Worm (Caenorhabditis elegans) whole organism, L4 larva: ENCODE results near the gene C43C3.4.

Source experiments
- F10B5.3 ChIP-seq: sonication (generic microtip); optimal IDR thresholded peaks from 2 replicates; lab custom pipeline; 2016; ENCODE audit warnings: mild to moderate bottlenecking, missing genetic modification characterization, missing compliant biosample characterization
- R02D3.7 ChIP-seq: fragments of 150-350 bp; sonication (generic microtip); optimal IDR thresholded peaks from 3 replicates; lab custom pipeline; 2014; ENCODE audit warnings: missing biosample characterization, missing genetic modification characterization
- aha-1 ChIP-seq: fragments of 150-350 bp; peaks from one replicate; lab custom pipeline; 2014; ENCODE audit warnings: missing biosample characterization, missing genetic modification characterization
- attf-4 ChIP-seq: sonication (generic microtip); optimal IDR thresholded peaks from 3 replicates; lab custom pipeline; 2017; ENCODE audit warnings: missing biosample characterization, missing genetic modification characterization
- ceh-44 ChIP-seq: fragments of 200-800 bp; sonication (Bioruptor generic); IDR thresholded peaks from 2 replicates; pipeline ENCODE4 v1.3.6; 2022; ENCODE audit warnings: missing genetic modification reagents, missing genetic modification characterization, missing compliant biosample characterization
- ceh-62 ChIP-seq: sonication (generic microtip); optimal IDR thresholded peaks from 2 replicates; lab custom pipeline; 2017; ENCODE audit warnings: missing biosample characterization, missing genetic modification characterization
- ceh-82 ChIP-seq: sonication (generic microtip); optimal IDR thresholded peaks from 2 replicates; lab custom pipeline; 2017; ENCODE audit warnings: missing biosample characterization, missing genetic modification characterization
- cey-2 ChIP-seq: sonication (generic microtip); optimal IDR thresholded peaks from 3 replicates; lab custom pipeline; 2017; ENCODE audit warnings: missing genetic modification characterization, mild to moderate bottlenecking, missing compliant biosample characterization, antibody characterized with exemption, borderline replicate concordance; ENCODE audit not compliant: insufficient read depth
- daf-12 ChIP-seq: fragments of 150-350 bp; optimal IDR thresholded peaks from 2 replicates; lab custom pipeline; 2014; ENCODE audit warnings: missing biosample characterization, missing genetic modification reagents, missing genetic modification characterization
- daf-16 ChIP-seq, 3 experiments: sonication (generic microtip); optimal IDR thresholded peaks; 2 replicates each; lab custom pipeline; 2016 to 2017; ENCODE audit warnings: missing genetic modification characterization in 3 of 3, missing genetic modification reagents in 3 of 3, mild to moderate bottlenecking in 2 of 3, missing compliant biosample characterization in 2 of 3, missing biosample characterization in 1 of 3, moderate library complexity in 1 of 3
- dmd-6 ChIP-seq: fragments of 200-800 bp; sonication (Bioruptor generic); IDR thresholded peaks from 2 replicates; pipeline ENCODE4 v1.3.6; 2022; ENCODE audit warnings: missing genetic modification reagents, missing genetic modification characterization, missing compliant biosample characterization
- dmd-8 ChIP-seq: fragments of 200-800 bp; sonication (Bioruptor generic); IDR thresholded peaks from 2 replicates; pipeline ENCODE4 v1.3.6; 2022; ENCODE audit warnings: missing genetic modification characterization, missing compliant biosample characterization
- dpl-1 ChIP-seq: fragments of 150-350 bp; optimal IDR thresholded peaks from 2 replicates; lab custom pipeline; 2014; ENCODE audit warnings: missing biosample characterization, missing genetic modification reagents, missing genetic modification characterization
- egl-43 ChIP-seq: fragments of 200-800 bp; sonication (Bioruptor generic); IDR thresholded peaks from 2 replicates; pipeline ENCODE4 v1.3.6; 2022; ENCODE audit warnings: missing genetic modification reagents, missing genetic modification characterization, missing compliant biosample characterization
- fkh-10 ChIP-seq: fragments of 150-350 bp; optimal IDR thresholded peaks from 2 replicates; lab custom pipeline; 2014; ENCODE audit warnings: missing biosample characterization, missing genetic modification reagents, missing genetic modification characterization
- hif-1 ChIP-seq, 2 experiments: sonication (generic microtip); optimal IDR thresholded peaks; 2 replicates each; lab custom pipeline; 2016 to 2017; ENCODE audit warnings: missing compliant biosample characterization in 2 of 2, missing genetic modification characterization in 2 of 2, missing genetic modification reagents in 2 of 2, missing genotype in 2 of 2, mild to moderate bottlenecking in 1 of 2
- hlh-30 ChIP-seq: sonication (generic microtip); optimal IDR thresholded peaks from 2 replicates; lab custom pipeline; 2017; ENCODE audit warnings: antibody characterized with exemption, mild to moderate bottlenecking, missing genetic modification characterization, missing compliant biosample characterization; ENCODE audit not compliant: insufficient read depth
- lin-15B ChIP-seq: fragments of 150-350 bp; sonication (generic microtip); optimal IDR thresholded peaks from 3 replicates; lab custom pipeline; 2014; ENCODE audit warnings: missing biosample characterization, missing genetic modification characterization
- lin-29 ChIP-seq: fragments of 200-800 bp; sonication (Bioruptor generic); IDR thresholded peaks from 2 replicates; pipeline ENCODE4 v1.3.6; 2022; ENCODE audit warnings: missing genetic modification reagents, missing genetic modification characterization, missing compliant biosample characterization
- lin-39 ChIP-seq: fragments of 150-350 bp; optimal IDR thresholded peaks from 2 replicates; lab custom pipeline; 2014; ENCODE audit warnings: missing biosample characterization, missing genetic modification reagents, missing genetic modification characterization
- mdl-1 ChIP-seq, 2 experiments: fragments of 150-350 bp in 1 of 2; sonication (generic microtip) in 1 of 2; optimal IDR thresholded peaks; 2 replicates each; lab custom pipeline; 2014 to 2017; ENCODE audit warnings: missing biosample characterization in 2 of 2, missing genetic modification characterization in 2 of 2
- mxl-2 ChIP-seq: fragments of 200-800 bp; sonication (Bioruptor generic); conservative IDR thresholded peaks from 2 replicates; pipeline ENCODE4 v1.3.6; 2022; ENCODE audit warnings: missing genetic modification reagents, missing genetic modification characterization, missing compliant biosample characterization
- nhr-11 ChIP-seq: fragments of 150-350 bp; optimal IDR thresholded peaks from 2 replicates; lab custom pipeline; 2014; ENCODE audit warnings: missing biosample characterization, missing genetic modification characterization
- nhr-111 ChIP-seq: fragments of 200-800 bp; sonication (Bioruptor generic); optimal IDR thresholded peaks from 2 replicates; lab custom pipeline; 2018; ENCODE audit warnings: mild to moderate bottlenecking, missing genetic modification characterization, missing compliant biosample characterization
- nhr-237 ChIP-seq: sonication (generic microtip); optimal IDR thresholded peaks from 2 replicates; lab custom pipeline; 2017; ENCODE audit warnings: missing biosample characterization, missing genetic modification characterization
- nhr-25 ChIP-seq: sonication (generic microtip); optimal IDR thresholded peaks from 2 replicates; lab custom pipeline; 2017; ENCODE audit warnings: missing genetic modification characterization, mild to moderate bottlenecking, missing compliant biosample characterization, antibody characterized with exemption, moderate library complexity, borderline replicate concordance; ENCODE audit not compliant: insufficient read depth
- nhr-28 ChIP-seq: fragments of 150-350 bp; optimal IDR thresholded peaks from 2 replicates; lab custom pipeline; 2014; ENCODE audit warnings: missing biosample characterization, missing genetic modification characterization
- pha-4 ChIP-seq, 2 experiments: fragments of 150-350 bp in 1 of 2; fragments of 200-800 bp in 1 of 2; sonication (Bioruptor generic) in 1 of 2; IDR thresholded peaks in 1 of 2; optimal IDR thresholded peaks in 1 of 2; 2 replicates each; pipeline versions ENCODE4 v1.3.6 to Lab custom; 2014 to 2022; ENCODE audit warnings: missing genetic modification characterization in 2 of 2, missing genetic modification reagents in 2 of 2, missing biosample characterization in 1 of 2, missing compliant biosample characterization in 1 of 2
- php-3 ChIP-seq: fragments of 200-800 bp; sonication (Bioruptor generic); IDR thresholded peaks from 2 replicates; pipeline ENCODE4 v1.3.6; 2022; ENCODE audit warnings: missing genetic modification reagents, missing genetic modification characterization, missing compliant biosample characterization
- rbr-2 ChIP-seq: sonication (generic microtip); optimal IDR thresholded peaks from 2 replicates; lab custom pipeline; 2016; ENCODE audit warnings: missing genotype, missing genetic modification characterization, missing compliant biosample characterization
- skn-1 ChIP-seq: fragments of 150-350 bp; optimal IDR thresholded peaks from 2 replicates; lab custom pipeline; 2014; ENCODE audit warnings: missing biosample characterization, missing genetic modification characterization
- snpc-4 ChIP-seq: fragments of 150-350 bp; optimal IDR thresholded peaks from 2 replicates; lab custom pipeline; 2014; ENCODE audit warnings: missing biosample characterization, missing genetic modification characterization
- tag-97 ChIP-seq: fragments of 200-800 bp; sonication (Bioruptor generic); IDR thresholded peaks from 2 replicates; pipeline ENCODE4 v1.3.6; 2022; ENCODE audit warnings: missing genetic modification characterization, missing compliant biosample characterization
- tra-1 ChIP-seq: fragments of 200-800 bp; sonication (Bioruptor generic); IDR thresholded peaks from 2 replicates; pipeline ENCODE4 v1.3.6; 2022; ENCODE audit warnings: missing genetic modification reagents, missing genetic modification characterization, missing compliant biosample characterization
- unc-130 ChIP-seq: sonication (generic microtip); optimal IDR thresholded peaks from 2 replicates; lab custom pipeline; 2016; ENCODE audit warnings: missing genetic modification reagents, missing genetic modification characterization, missing compliant biosample characterization
- unc-39 ChIP-seq: sonication (generic microtip); optimal IDR thresholded peaks from 2 replicates; lab custom pipeline; 2017; ENCODE audit warnings: missing biosample characterization, missing genetic modification characterization
- vab-7 ChIP-seq: fragments of 200-800 bp; sonication (Bioruptor generic); IDR thresholded peaks from 2 replicates; pipeline ENCODE4 v1.3.6; 2022; ENCODE audit warnings: missing genetic modification reagents, missing genetic modification characterization, missing compliant biosample characterization

The C43C3.4 gene

DNA sequence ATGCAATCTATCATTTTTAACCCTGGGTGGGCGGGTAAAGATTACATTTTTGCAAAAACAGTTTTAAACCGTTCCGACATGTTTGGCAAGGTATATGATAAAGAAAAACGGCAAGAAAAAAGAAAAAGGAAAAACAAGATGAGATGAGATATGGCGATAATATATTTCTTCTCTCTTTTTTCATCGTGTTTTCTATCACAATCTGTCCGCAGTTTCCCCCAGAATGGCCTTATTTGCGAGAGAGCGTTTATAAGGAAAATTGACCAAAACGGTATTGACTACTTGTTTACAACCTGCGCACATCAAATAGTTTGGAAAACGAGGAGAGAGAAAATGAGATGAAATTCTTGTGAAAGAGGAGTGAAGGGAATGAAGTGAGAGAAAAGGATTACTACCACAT lies 7.3 kb downstream of the C43C3.4 start (continued):
- TF ChIP-seq mxl-2 (GFP tag; lab: Robert Waterston, UW) = no peak
- TF ChIP-seq dpl-1 (GFP tag; lab: Kevin White, UChicago) = no peak
- no peak for TF ChIP-seq ceh-82 (tag; lab: Kevin White, UChicago)
- peak; percentile 22 for TF ChIP-seq hlh-30 (tag; lab: Kevin White, UChicago)
- no peak for TF ChIP-seq php-3
- TF ChIP-seq cey-2 (tag; lab: Kevin White, UChicago) = no peak
- TF ChIP-seq ceh-44 = no peak
- no peak for TF ChIP-seq ceh-62 (tag; lab: Kevin White, UChicago)
- peak; percentile 11 for TF ChIP-seq nhr-11 (tag; lab: Kevin White, UChicago)
- TF ChIP-seq dmd-8 (GFP tag; lab: Robert Waterston, UW) = no peak
- no peak for TF ChIP-seq pha-4 (GFP tag; IDR thresholded peaks at IDR 0.05; lab: Robert Waterston, UW)
- no peak for TF ChIP-seq pha-4 (tag; optimal IDR thresholded peaks at IDR 0.05; lab: Kevin White, UChicago)
- TF ChIP-seq lin-15B (tag; lab: Kevin White, UChicago) = no peak
- TF ChIP-seq lin-39 = no peak
- peak; percentile 61 for TF ChIP-seq nhr-28 (tag; lab: Kevin White, UChicago)
- TF ChIP-seq fkh-10 (GFP tag; lab: Kevin White, UChicago) = no peak
- no peak for TF ChIP-seq nhr-111 (GFP tag; lab: Kevin White, UChicago)
- no peak for TF ChIP-seq attf-4 (tag; lab: Kevin White, UChicago)
- TF ChIP-seq unc-130 (GFP tag; lab: Kevin White, UChicago) = no peak
- TF ChIP-seq egl-43 (GFP tag; lab: Robert Waterston, UW) = no peak
- no peak for TF ChIP-seq daf-16 (GFP tag; optimal IDR thresholded peaks at IDR 0.05; lab: Kevin White, UChicago)
- TF ChIP-seq daf-16 (tag; optimal IDR thresholded peaks at IDR 0.05; lab: Kevin White, UChicago) = no peak
- no peak for TF ChIP-seq F10B5.3 (tag; lab: Kevin White, UChicago)
- TF ChIP-seq R02D3.7 = no peak
- TF ChIP-seq nhr-25 (tag; lab: Kevin White, UChicago) = no peak
- no peak for TF ChIP-seq lin-29
- TF ChIP-seq daf-12 = no peak
- TF ChIP-seq hif-1 (tag; optimal IDR thresholded peaks at IDR 0.05; lab: Kevin White, UChicago) = no peak
- TF ChIP-seq vab-7 = no peak

DNA sequence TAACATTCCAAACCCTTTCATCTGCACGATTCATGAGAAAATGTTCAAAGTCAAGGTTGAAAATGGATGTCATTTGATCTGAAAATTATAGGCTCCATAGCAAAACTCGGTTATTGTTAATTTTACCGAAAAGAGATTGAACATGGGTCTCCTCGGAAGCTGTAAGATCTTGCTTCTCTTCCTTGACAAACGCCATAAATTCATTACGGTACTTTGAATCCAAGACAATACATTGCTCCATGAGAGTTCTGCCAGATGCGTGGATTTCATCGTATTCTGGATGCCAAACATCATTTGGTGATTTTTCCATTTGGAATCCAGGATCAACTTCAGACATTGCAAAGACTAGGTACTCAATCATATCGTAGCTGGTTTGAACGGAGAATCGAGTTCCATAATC lies 8.8 kb downstream of the C43C3.4 start:
- TF ChIP-seq aha-1 (peak; percentile 93), cey-2 (tag; lab: Kevin White, UChicago) (no peak)
- TF ChIP-seq, all 104 proteins: peak for 1

DNA sequence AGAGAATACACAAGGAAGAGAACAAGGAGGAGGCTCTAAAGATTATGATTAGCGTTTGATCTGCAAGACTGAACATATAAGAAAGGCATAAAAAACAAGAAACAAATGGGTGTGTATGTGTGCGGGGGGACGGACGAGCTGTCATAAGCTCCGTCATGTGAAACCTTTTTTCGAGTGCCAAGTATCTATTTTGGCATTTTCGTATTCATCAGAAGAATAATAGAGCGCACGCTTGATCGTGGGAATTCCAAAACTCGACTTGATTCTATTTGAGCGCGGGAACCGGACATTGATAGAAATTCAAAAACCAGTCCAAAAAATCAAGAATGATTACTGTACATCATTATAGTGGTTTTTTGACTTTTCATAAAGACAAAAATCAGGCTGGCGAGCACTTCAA lies 17.9 kb downstream of the C43C3.4 start:
- TF ChIP-seq nhr-237 (tag; lab: Kevin White, UChicago) = no peak
- peak; percentile 91 for TF ChIP-seq aha-1
- TF ChIP-seq, all 104 proteins: peak for 1

DNA sequence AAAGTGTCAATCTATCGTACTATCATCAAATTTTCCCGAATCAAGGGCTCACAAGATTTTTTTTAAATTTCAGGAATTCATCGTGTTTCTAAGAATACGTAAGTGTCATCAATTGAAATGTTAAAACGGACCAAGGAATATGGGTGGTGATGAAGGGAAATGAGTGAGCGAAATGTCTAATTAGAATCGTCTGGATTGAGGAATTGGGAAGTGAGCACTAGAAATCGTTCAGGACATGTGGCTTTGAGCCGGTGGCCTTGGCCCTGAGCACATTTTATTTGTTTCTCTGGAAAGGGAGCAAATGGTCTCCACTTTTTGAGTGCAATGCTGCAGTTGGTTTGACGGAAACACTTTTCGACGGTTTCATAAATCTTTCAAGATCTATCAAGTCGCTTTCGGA lies 20.5 kb downstream of the C43C3.4 start:
- no peak for TF ChIP-seq tra-1 (GFP tag; lab: Robert Waterston, UW)
- no peak for TF ChIP-seq fkh-10 (GFP tag; lab: Kevin White, UChicago)
- no peak for TF ChIP-seq lin-15B (tag; lab: Kevin White, UChicago)
- TF ChIP-seq skn-1 (tag; lab: Kevin White, UChicago) = no peak
- TF ChIP-seq mdl-1 (tag; optimal IDR thresholded peaks at IDR 0.05; lab: Kevin White, UChicago) = no peak
- TF ChIP-seq F10B5.3 (tag; lab: Kevin White, UChicago) = no peak
- TF ChIP-seq unc-39 (tag; lab: Kevin White, UChicago) = no peak
- no peak for TF ChIP-seq rbr-2 (tag; lab: Kevin White, UChicago)
- no peak for TF ChIP-seq hlh-30 (tag; lab: Kevin White, UChicago)
- no peak for TF ChIP-seq tag-97 (GFP tag; lab: Robert Waterston, UW)
- no peak for TF ChIP-seq snpc-4 (tag; lab: Kevin White, UChicago)
- TF ChIP-seq dmd-6 (GFP tag; lab: Robert Waterston, UW) = no peak
